Worm (Caenorhabditis elegans): Measurements from ENCODE around the gene F41G3.20.

Gene F41G3.20

ce11 chrII:6745783-6746182 is 5.0 kb downstream of the F41G3.20 start, which contains the start of gene ins-14:
ins-14 (minus strand) TSS chrII:6745814.
- TF ChIP-seq fkh-8 (tag; optimal IDR thresholded peaks at IDR 0.05), result peak; percentile 80
- no peak for TF ChIP-seq zag-1 (tag; optimal IDR thresholded peaks at IDR 0.05)
- peak; percentile 50 for TF ChIP-seq pax-3 (tag; optimal IDR thresholded peaks at IDR 0.05)
- TF ChIP-seq unc-62 (GFP tag; optimal IDR thresholded peaks at IDR 0.05), result no peak
- TF ChIP-seq C16A3.4 (tag; optimal IDR thresholded peaks at IDR 0.05), result no peak
- TF ChIP-seq swsn-7 (tag; optimal IDR thresholded peaks at IDR 0.05), result no peak
- TF ChIP-seq dsc-1 (tag; optimal IDR thresholded peaks at IDR 0.05), result peak; percentile 96
- TF ChIP-seq fos-1 (tag; optimal IDR thresholded peaks at IDR 0.05), result peak; percentile 33
- peak; percentile 60 for TF ChIP-seq egl-13 (tag; optimal IDR thresholded peaks at IDR 0.05)
- peak; percentile 53 for TF ChIP-seq nhr-71 (tag; optimal IDR thresholded peaks at IDR 0.05)
- TF ChIP-seq sox-4 (tag; optimal IDR thresholded peaks at IDR 0.05), result peak; percentile 28
- no peak for TF ChIP-seq dpl-1 (GFP tag; optimal IDR thresholded peaks at IDR 0.05)
- TF ChIP-seq hlh-17 (GFP tag; optimal IDR thresholded peaks at IDR 0.05; ENCODE audit: borderline replicate concordance), result no peak
- TF ChIP-seq efl-1 (optimal IDR thresholded peaks at IDR 0.05), result no peak
- peak in 1 of 2 experiments; percentile 75 for TF ChIP-seq efl-1 (GFP tag; optimal IDR thresholded peaks at IDR 0.05 in 1 of 2)
- no peak for TF ChIP-seq unc-98 (GFP tag; IDR thresholded peaks at IDR 0.05)
- no peak for TF ChIP-seq efl-3 (GFP tag; optimal IDR thresholded peaks at IDR 0.05)
- peak; percentile 4 for TF ChIP-seq nhr-20 (tag; optimal IDR thresholded peaks at IDR 0.05)

- no peak for TF ChIP-seq efl-1 (optimal IDR thresholded peaks at IDR 0.05)
- TF ChIP-seq efl-1 (GFP tag; optimal IDR thresholded peaks at IDR 0.05 in 1 of 2), result peak in 1 of 2 experiments; percentile 12
- no peak for TF ChIP-seq isw-1 (GFP tag; IDR thresholded peaks at IDR 0.05)
Measured at ce11 chrII:6744648-6745047, 6.2 kb downstream of the F41G3.20 start, which contains the start of gene ins-15. ins-15 (minus strand) TSS chrII:6744748.

DNA sequence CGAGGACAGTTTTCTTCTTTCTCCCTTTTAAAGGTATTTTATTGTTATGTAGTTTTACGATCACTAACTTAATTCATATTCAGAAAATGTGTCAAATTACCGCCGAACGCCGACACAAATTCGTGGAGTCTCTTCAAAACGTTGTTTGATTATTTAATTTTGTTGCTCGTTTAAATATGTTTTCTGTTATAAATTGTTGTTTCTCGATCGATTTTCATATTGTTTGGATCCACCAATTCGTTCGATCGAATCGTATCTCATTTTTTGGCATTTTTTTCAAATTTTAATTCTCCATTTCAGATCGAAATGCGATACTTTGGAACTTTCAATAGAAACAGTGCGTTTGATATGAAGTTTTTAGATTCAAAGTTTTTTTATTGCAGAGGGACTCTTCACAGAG is 8.2 kb downstream of the F41G3.20 start, which contains the start of gene F41G3.6:
Gene F41G3.6, plus strand, starts transcription at position 301 of the 400 bp plus-strand sequence.
- no peak for TF ChIP-seq nhr-90 (tag; optimal IDR thresholded peaks at IDR 0.05; ENCODE audit: poor library complexity)
- no peak for TF ChIP-seq nhr-76 (tag; optimal IDR thresholded peaks at IDR 0.05)
- no peak for TF ChIP-seq mef-2 (tag; optimal IDR thresholded peaks at IDR 0.05)
- no peak for TF ChIP-seq swsn-7 (tag; optimal IDR thresholded peaks at IDR 0.05)
- TF ChIP-seq lin-35 (GFP tag; optimal IDR thresholded peaks at IDR 0.05), result no peak
- TF ChIP-seq pqm-1 (tag; optimal IDR thresholded peaks at IDR 0.05), result no peak
- TF ChIP-seq fkh-8 (tag; optimal IDR thresholded peaks at IDR 0.05), result no peak
- TF ChIP-seq snpc-4 (tag; optimal IDR thresholded peaks at IDR 0.05), result no peak
- TF ChIP-seq dsc-1 (tag; optimal IDR thresholded peaks at IDR 0.05), result no peak
- no peak for TF ChIP-seq ets-5 (GFP tag; IDR thresholded peaks at IDR 0.05)
- no peak for TF ChIP-seq aha-1 (tag; optimal IDR thresholded peaks at IDR 0.05)
- no peak for TF ChIP-seq sptf-1 (tag; optimal IDR thresholded peaks at IDR 0.05)
- TF ChIP-seq ces-1 (GFP tag; optimal IDR thresholded peaks at IDR 0.05), result no peak
- no peak for TF ChIP-seq fkh-10 (GFP tag; optimal IDR thresholded peaks at IDR 0.05)
- no peak for TF ChIP-seq hpl-2 (GFP tag; optimal IDR thresholded peaks at IDR 0.05)
- no peak for TF ChIP-seq lin-15B (tag; optimal IDR thresholded peaks at IDR 0.05)
- TF ChIP-seq skn-1 (tag; optimal IDR thresholded peaks at IDR 0.05), result no peak
- TF ChIP-seq rnt-1 (tag; optimal IDR thresholded peaks at IDR 0.05), result no peak

- TF ChIP-seq unc-62 (GFP tag; optimal IDR thresholded peaks at IDR 0.05) (no peak), sptf-1 (tag; optimal IDR thresholded peaks at IDR 0.05) (no peak), dsc-1 (tag; optimal IDR thresholded peaks at IDR 0.05) (peak; percentile 9), ces-1 (GFP tag; optimal IDR thresholded peaks at IDR 0.05) (no peak), aha-1 (tag; optimal IDR thresholded peaks at IDR 0.05) (no peak), C04F5.9 (tag; optimal IDR thresholded peaks at IDR 0.05) (no peak), mep-1 (tag; optimal IDR thresholded peaks at IDR 0.05) (no peak), hlh-17 (GFP tag; optimal IDR thresholded peaks at IDR 0.05; ENCODE audit: borderline replicate concordance) (no peak), fkh-4 (tag; optimal IDR thresholded peaks at IDR 0.05; ENCODE audit: borderline replicate concordance) (no peak), nhr-71 (tag; optimal IDR thresholded peaks at IDR 0.05) (peak; percentile 69), mab-9 (GFP tag; IDR thresholded peaks at IDR 0.05) (no peak), lsy-2 (tag; optimal IDR thresholded peaks at IDR 0.05) (peak; percentile 28 to 80), lin-39 (tag; optimal IDR thresholded peaks at IDR 0.05) (no peak), unc-86 (tag; optimal IDR thresholded peaks at IDR 0.05) (no peak), xbp-1 (tag; optimal IDR thresholded peaks at IDR 0.05) (peak; percentile 53), tbx-2 (tag; optimal IDR thresholded peaks at IDR 0.05) (peak; percentile 56), C16A3.4 (tag; optimal IDR thresholded peaks at IDR 0.05) (peak; percentile 65), lin-35 (GFP tag; optimal IDR thresholded peaks at IDR 0.05) (peak; percentile 34 to 82), nhr-47 (tag; optimal IDR thresholded peaks at IDR 0.05) (peak; percentile 60), mdl-1 (tag; optimal IDR thresholded peaks at IDR 0.05) (no peak), snu-23 (GFP tag; optimal IDR thresholded peaks at IDR 0.05) (peak; percentile 66), fos-1 (tag; optimal IDR thresholded peaks at IDR 0.05) (peak; percentile 22), alr-1 (tag; optimal IDR thresholded peaks at IDR 0.05; ENCODE audit: borderline replicate concordance) (no peak), egl-13 (tag; optimal IDR thresholded peaks at IDR 0.05) (no peak)
Measured at ce11 chrII:6741428-6741827, 9.4 kb downstream of the F41G3.20 start, which contains the start of gene exos-8. exos-8 (plus strand) TSS chrII:6741691.

Measured in whole organism, L1 larva.